Worm (Caenorhabditis elegans): ENCODE data around the gene F54D12.7.

The F54D12.7 gene

DNA sequence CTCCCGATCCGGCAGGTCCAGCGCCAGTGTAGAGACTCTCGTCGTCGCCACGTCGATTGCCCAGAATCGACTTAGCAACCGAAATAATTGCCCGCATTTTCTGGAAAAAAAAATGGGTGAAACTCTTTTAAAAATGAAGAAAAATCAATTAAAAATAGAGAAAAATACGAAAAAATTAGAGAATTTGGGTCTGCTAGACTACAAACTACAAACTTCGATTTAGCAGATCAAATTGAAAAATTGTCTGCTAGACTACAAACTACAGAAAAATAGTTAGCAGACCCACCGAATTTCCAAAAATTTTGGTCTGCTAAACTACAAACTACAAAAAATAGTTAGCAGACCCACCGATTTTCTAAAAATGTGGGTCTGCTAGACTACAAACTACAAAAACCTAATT is 10.3 kb downstream of the F54D12.7 start, which contains the start of gene rog-1:
Gene rog-1, minus strand, starts transcription at position 101 of the 400 bp plus-strand sequence.
- TF ChIP-seq ceh-91 (GFP tag; IDR thresholded peaks at IDR 0.05) (no peak), nfya-1 (tag; optimal IDR thresholded peaks at IDR 0.05; ENCODE audit: borderline replicate concordance, insufficient read depth) (no peak)

DNA sequence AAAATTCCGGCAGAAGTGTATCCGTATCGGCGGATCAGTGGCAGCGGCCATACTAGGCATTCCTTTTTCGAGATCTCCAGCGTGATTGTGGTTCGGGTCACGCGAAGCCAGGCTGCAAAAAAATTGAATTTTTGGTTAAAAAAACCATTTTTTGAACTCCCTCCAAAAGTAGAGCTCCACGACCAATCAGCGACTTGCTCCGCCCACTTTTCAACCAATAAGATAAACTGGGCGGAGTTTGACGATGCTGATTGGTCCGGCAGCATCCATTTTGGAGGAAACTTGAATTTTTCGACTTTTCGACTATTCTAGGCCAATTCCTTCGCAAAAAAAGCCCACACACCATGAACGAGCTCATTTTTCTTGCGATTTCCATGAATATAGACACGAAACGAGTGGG is 10.7 kb downstream of the F54D12.7 start:
- TF ChIP-seq tbp1 (GFP tag; optimal IDR thresholded peaks at IDR 0.05) = no peak
- TF ChIP-seq hmg-20 (GFP tag; IDR thresholded peaks at IDR 0.05) = no peak
- no peak for TF ChIP-seq lir-1 (GFP tag; conservative IDR thresholded peaks at IDR 0.05)
- no peak for TF ChIP-seq mxl-1 (tag; optimal IDR thresholded peaks at IDR 0.05)

DNA sequence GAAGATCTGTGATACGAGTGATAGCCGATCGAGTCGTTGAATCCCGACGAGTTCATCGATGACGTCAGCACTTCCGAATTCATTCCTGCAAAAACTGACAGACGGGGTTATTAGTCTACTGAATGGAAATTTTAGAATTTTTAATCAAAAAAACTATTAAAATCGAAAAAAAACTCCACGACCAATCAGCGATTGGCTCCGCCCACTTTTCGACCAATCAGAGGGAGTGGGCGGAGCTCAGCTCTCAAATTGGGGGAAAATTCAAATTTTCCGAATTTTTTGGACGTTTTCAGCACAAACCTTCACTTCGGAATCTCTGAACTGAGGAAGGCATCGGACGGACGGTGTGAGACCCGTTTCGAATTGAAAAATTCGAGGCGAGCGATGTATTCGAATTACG is 12.2 kb downstream of the F54D12.7 start:
- TF ChIP-seq nfyb-1 (GFP tag; IDR thresholded peaks at IDR 0.05) (peak; percentile 83), nfya-1 (tag; optimal IDR thresholded peaks at IDR 0.05; ENCODE audit: borderline replicate concordance, insufficient read depth) (no peak), sptf-2 (GFP tag; optimal IDR thresholded peaks at IDR 0.05) (no peak), tbx-9 (tag; optimal IDR thresholded peaks at IDR 0.05; ENCODE audit: borderline replicate concordance) (no peak), C17E4.6 (GFP tag; IDR thresholded peaks at IDR 0.05) (no peak), B0336.3 (GFP tag; IDR thresholded peaks at IDR 0.05) (no peak)

DNA sequence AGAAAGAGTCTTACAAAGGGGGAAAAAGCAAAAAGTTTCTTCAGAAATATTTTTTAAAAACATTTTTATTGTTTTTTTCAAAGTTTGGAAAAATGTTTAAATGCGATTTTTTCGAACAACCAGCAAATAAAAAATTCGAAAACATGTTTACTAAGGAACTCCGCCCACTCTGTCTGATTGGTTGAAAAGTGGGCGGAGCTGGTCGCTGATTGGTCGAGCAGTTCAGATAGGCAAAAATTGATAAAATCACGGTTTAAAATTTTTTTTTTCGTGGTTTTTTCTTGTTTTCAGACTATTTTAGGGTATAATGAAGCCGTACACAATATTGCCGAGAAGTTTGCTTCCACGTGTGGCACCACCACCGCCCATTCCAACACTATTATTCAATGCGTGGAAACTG is 13.0 kb downstream of the F54D12.7 start:
- no peak for TF ChIP-seq madf-10 (tag; optimal IDR thresholded peaks at IDR 0.05)
- no peak for TF ChIP-seq hrde-1 (tag; optimal IDR thresholded peaks at IDR 0.05; ENCODE audit: borderline replicate concordance)
- TF ChIP-seq dox-1 (GFP tag; IDR thresholded peaks at IDR 0.05) = no peak
- TF ChIP-seq Y53G8AR.9 (GFP tag; conservative IDR thresholded peaks at IDR 0.05) = no peak
- no peak for TF ChIP-seq snpc-3.4 (tag; optimal IDR thresholded peaks at IDR 0.05)
- TF ChIP-seq athp-1 (tag; optimal IDR thresholded peaks at IDR 0.05) = no peak
- no peak for TF ChIP-seq unc-62 (GFP tag; optimal IDR thresholded peaks at IDR 0.05)
- TF ChIP-seq ceh-27 (GFP tag; optimal IDR thresholded peaks at IDR 0.05) = no peak

DNA sequence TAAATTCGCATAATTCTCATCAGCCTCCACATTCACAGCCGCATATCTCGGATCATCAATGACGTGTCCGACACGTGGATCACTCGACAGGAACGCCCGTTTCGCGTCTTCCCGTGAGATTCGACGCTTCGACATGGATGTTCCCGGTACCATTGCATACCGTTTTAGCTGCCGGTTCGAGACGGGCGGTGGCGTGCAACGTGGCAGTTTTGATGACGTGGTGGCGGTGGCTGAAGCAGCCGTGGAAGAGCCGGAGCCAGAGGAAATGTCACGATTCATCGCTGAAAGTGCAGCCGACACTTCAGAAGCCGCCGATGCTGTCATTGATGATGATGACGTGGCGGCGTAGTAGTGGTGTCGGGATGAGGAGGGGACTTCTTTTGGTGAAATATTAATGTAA is 13.6 kb downstream of the F54D12.7 start:
- no peak for TF ChIP-seq ets-4 (GFP tag; optimal IDR thresholded peaks at IDR 0.05)
- peak; percentile 70 for TF ChIP-seq zfh-2 (GFP tag; conservative IDR thresholded peaks at IDR 0.05)

DNA sequence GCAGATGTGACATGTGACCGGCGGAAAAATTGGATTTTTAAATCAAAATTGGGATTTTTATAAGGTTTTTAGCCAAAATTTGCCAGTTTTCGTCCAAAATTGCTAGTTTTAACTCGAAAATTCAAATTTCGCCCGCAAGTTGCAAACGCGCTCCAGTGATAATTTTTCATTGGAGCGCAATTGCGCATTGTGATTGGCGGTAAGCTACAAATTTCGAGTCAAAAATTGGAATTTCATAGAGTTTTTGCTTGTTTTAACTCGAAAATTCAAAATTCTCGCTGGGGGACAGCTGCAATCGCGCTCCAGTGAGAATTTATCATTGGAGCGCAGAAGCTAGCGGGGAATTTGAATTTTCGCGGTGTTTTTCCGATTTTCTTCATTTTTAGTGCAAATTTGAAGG is 15.9 kb downstream of the F54D12.7 start:
- TF ChIP-seq madf-6 (GFP tag; IDR thresholded peaks at IDR 0.05) (no peak), efl-1 (GFP tag; optimal IDR thresholded peaks at IDR 0.05) (peak; percentile 33), lin-54 (GFP tag; optimal IDR thresholded peaks at IDR 0.05) (peak; percentile 57), mcd-1 (GFP tag; IDR thresholded peaks at IDR 0.05) (peak; percentile 83), attf-3 (GFP tag; conservative IDR thresholded peaks at IDR 0.05) (no peak), F49E8.2 (tag; optimal IDR thresholded peaks at IDR 0.05; ENCODE audit: insufficient read depth) (peak; percentile 26), lsl-1 (GFP tag; optimal IDR thresholded peaks at IDR 0.05) (peak; percentile 46)

DNA sequence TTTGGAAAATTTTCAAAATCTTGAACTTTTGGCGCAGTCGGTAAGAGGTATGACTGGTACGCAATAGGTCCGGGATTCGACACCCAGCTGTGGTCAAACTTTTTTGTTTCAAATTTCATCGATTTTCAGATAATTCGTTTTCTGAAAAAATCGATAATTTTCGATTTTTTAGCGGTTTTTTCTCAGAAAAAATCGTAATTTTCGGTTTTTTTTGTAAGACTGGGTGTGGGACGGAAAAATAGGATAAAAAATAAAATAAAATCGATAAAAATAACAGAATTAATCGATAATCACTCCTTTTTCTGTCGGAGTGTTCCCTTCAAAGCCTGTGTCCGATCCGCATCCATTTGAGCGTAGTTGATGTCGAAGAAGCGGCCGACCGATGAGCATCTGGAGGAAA is 16.4 kb downstream of the F54D12.7 start:
- no peak for TF ChIP-seq rpc-1 (optimal IDR thresholded peaks at IDR 0.05)
- peak; percentile 4 for TF ChIP-seq rpc-1 (tag; optimal IDR thresholded peaks at IDR 0.05)
- TF ChIP-seq madf-10 (tag; optimal IDR thresholded peaks at IDR 0.05) = no peak
